Worm (Caenorhabditis elegans): ENCODE results near the gene ZK1320.9.

The ZK1320.9 gene

DNA sequence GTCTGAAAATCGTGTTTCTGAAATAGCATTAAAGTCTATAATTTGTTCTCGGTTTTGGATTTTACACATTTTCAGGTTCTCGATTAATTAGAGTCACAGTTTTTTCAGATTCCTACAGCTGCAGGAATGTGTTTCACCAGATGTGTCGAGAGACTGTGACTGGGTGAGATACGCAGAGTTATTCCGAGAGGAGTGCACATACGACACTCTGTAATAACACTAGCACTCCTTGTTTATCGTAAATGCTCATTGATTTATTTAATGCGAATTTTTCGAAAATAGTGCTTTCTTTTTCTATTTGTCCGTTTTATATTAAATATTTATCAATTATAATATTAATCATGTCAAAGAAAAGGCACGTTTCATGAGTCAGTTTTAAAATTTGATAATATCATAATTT lies 19.1 kb downstream of the ZK1320.9 start, which contains the start of gene ZK1320.11:
Gene ZK1320.11 (plus strand): TSS at position 243 of the 400 bp plus-strand sequence.
- no peak for TF ChIP-seq him-1 (tag; optimal IDR thresholded peaks at IDR 0.05)
- no peak for TF ChIP-seq W03F9.2 (tag; optimal IDR thresholded peaks at IDR 0.05)
- no peak for TF ChIP-seq dao-5 (tag; optimal IDR thresholded peaks at IDR 0.05)

DNA sequence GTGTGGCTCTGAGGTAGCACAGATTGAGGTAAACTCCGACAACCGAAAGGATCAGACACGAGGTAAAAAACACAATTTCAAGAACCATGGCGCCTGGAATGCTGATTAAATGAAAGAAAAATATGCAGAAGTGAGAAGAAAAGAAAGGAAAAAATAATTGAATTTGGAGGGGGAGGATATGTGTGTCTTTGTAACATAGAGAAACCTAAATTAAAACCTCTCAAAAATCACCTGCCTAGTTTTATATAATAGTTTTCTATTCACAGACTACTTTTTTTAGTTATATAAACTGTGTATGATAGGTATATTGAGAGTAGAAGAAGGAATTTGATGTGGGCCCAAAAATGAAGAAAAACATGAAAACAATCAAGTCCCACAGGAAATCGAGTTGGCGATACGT lies 20.9 kb downstream of the ZK1320.9 start, which contains the start of gene ZK1320.5:
Gene ZK1320.5 (minus strand): TSS at position 101 of the 400 bp plus-strand sequence.
- TF ChIP-seq W03F9.2 (tag; optimal IDR thresholded peaks at IDR 0.05) = no peak
- TF ChIP-seq him-1 (tag; optimal IDR thresholded peaks at IDR 0.05) = no peak
- TF ChIP-seq dao-5 (tag; optimal IDR thresholded peaks at IDR 0.05) = no peak

DNA sequence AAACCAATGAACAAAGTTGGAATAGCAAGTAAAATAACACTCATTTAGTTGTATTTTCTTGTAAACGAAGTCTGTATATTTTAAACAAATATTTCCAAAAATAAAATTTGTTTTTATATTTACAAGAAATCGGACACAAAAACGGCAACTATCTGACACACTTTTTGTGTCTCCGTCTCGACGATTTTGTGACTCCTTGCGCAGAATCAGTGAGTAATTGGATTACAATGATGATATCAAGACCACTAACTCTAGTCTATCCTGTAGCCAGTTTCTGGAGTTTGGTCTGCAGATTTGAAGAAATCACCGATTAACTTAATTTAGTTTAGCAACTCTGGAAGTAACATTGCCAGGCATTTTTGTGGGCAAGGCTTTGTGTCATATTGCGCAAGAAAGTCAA lies 23.7 kb downstream of the ZK1320.9 start, which contains the start of gene cyp-13A10:
Gene cyp-13A10 (minus strand): TSS at position 88 of the 400 bp plus-strand sequence.
- TF ChIP-seq W03F9.2 (tag; optimal IDR thresholded peaks at IDR 0.05) = no peak
- TF ChIP-seq dao-5 (tag; optimal IDR thresholded peaks at IDR 0.05) = no peak
- TF ChIP-seq him-1 (tag; optimal IDR thresholded peaks at IDR 0.05) = no peak

DNA sequence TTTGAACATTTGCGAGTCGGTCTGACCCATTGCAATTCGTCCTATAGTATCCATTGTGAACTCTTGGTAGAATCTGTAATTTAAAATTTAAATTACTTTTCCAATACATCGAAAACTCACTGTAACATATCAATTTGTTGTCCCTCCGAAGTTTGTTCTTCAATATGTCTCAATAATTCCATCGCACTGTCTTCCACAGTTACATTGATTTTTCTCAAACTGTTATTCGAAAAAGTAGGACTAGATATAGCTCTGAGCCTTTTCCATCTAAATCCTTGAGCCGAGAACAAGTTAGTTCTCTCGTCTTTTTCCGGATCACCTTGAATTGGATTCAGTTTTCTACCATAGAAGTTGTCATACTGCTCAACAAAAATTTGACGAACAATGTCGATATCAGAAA lies 24.4 kb downstream of the ZK1320.9 start:
- TF ChIP-seq him-1 (tag; optimal IDR thresholded peaks at IDR 0.05) (no peak), W03F9.2 (tag; optimal IDR thresholded peaks at IDR 0.05) (no peak), dao-5 (tag; optimal IDR thresholded peaks at IDR 0.05) (no peak)

DNA sequence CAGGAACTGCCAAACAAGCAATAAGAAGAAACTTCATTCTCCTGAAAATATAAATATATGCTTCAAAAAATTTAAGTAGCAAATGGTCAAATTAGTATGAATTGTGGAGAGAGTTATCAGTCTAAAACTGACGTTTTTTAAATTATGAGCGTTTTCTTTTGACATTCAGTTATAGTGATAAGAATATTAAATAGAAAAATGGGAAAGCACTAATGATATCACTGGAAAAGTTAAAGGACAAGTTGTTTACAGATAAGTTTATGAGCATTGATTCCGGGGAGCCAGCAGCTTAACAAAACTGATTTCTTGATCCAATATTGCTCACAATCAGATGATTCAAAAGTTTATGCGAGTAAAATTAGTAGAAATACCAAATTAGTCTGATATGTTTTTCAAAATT lies 26.1 kb downstream of the ZK1320.9 start, which contains the start of gene ZK1320.3:
Gene ZK1320.3 (minus strand): TSS at position 41 of the 400 bp plus-strand sequence.
- TF ChIP-seq dao-5 (tag; optimal IDR thresholded peaks at IDR 0.05) = no peak
- TF ChIP-seq him-1 (tag; optimal IDR thresholded peaks at IDR 0.05) = no peak
- TF ChIP-seq W03F9.2 (tag; optimal IDR thresholded peaks at IDR 0.05) = no peak

DNA sequence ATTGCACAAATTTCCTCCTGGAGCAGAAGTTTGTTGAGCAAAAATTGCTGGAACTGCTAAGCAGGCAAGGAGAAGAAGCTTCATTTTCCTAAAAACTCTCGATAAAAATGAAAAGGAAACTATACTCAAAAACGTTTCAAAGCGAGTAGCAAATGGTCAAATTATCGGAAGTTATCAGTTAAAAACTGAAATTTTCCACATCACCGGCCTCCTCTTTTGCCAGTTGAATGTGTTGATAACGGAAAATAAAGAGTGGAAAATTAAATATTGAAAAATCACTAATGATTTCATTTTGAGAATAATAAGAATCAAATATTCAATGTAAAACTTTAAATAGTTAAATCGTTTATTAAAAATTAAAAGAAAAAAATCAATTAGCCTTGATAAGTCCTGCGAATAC lies 27.6 kb downstream of the ZK1320.9 start, which contains the start of gene ZK1320.2:
Gene ZK1320.2 (minus strand): TSS at position 88 of the 400 bp plus-strand sequence.
- TF ChIP-seq W03F9.2 (tag; optimal IDR thresholded peaks at IDR 0.05) = no peak
- no peak for TF ChIP-seq him-1 (tag; optimal IDR thresholded peaks at IDR 0.05)
- TF ChIP-seq dao-5 (tag; optimal IDR thresholded peaks at IDR 0.05) = no peak

DNA sequence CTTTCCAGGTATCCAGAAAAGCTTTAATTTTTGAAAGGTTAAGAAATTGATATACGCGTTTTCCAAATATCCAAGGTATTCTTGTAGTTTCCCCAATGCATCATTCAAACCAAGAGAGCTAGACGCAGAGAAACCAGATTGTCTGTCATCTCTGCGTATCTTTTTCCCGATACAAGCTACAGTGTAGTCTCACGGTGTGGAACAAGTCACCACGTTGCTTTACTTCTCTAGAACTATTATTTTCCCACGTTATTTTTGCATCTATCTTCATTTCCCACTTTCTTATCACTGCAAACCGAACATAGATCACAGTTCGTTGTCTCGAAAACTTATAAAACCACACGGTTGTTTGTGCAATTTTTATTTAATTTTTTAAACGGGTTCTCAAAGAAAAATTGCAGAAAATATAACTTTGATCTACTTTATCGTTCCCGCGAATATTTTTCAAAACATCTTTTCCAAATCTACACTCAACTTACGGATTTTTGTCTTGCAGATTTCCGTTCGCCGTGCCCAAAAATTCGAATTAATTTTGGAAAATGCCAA lies 30.2 kb downstream of the ZK1320.9 start, which contains the start of gene gstk-1:
Gene gstk-1 (plus strand): TSS at position 496 of the 546 bp plus-strand sequence.
- TF ChIP-seq W03F9.2 (tag; optimal IDR thresholded peaks at IDR 0.05) (no peak), dao-5 (tag; optimal IDR thresholded peaks at IDR 0.05) (no peak), him-1 (tag; optimal IDR thresholded peaks at IDR 0.05) (no peak)

DNA sequence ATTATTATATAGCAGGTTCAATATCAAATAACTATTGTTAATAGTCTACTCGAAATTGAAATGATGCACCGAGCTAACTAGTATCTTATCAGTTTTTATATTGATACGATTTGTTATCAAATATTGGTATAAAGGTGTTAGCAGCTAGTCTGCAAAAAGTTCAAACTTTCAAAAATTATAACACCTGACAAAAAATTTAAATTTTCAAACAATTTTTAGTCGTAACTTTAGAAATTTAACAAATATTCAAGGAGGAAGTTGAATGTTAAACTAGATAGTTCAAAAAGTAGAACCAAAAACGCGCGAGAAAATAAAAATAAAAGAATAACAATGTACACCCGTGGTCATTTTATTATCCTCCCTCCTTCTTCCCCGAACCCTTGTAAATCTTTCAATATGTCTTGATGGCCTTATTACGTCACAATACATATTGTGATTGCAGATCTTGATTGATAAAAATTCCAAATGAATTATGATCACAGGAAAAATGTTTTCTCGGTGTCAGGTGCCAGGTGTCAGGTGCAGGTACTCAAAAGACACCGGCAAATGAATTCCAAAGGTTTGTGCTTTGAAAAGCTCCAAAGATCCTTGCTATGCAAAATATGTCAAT lies 30.9 kb downstream of the ZK1320.9 start, which contains the start of gene ZK1307.1:
Gene ZK1307.1 (minus strand): TSS at position 51 of the 610 bp plus-strand sequence.
- no peak for TF ChIP-seq W03F9.2 (tag; optimal IDR thresholded peaks at IDR 0.05)
- no peak for TF ChIP-seq him-1 (tag; optimal IDR thresholded peaks at IDR 0.05)
- TF ChIP-seq dao-5 (tag; optimal IDR thresholded peaks at IDR 0.05) = no peak

DNA sequence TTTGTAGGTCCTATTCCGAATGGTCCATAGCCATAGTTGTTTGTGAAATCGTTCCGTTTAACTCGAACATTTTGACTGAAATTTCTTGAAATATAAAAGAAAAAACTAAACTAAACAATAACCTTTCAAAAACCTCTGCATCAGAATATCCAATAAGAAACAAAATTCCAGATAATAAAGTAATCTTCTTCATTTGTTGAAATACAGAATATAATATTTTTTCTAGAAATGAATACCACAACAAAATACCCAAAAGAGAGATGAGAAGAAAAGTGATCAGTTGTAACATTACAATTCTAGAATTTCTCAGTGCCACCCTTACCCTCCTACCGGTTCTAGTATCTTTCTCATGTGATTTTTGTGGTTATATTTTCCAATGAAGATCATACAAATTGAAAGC lies 32.8 kb downstream of the ZK1320.9 start, which contains the start of gene ZK1307.2:
Gene ZK1307.2 (minus strand): TSS at position 274 of the 400 bp plus-strand sequence.
- no peak for TF ChIP-seq him-1 (tag; optimal IDR thresholded peaks at IDR 0.05)
- TF ChIP-seq W03F9.2 (tag; optimal IDR thresholded peaks at IDR 0.05) = no peak
- TF ChIP-seq dao-5 (tag; optimal IDR thresholded peaks at IDR 0.05) = no peak

DNA sequence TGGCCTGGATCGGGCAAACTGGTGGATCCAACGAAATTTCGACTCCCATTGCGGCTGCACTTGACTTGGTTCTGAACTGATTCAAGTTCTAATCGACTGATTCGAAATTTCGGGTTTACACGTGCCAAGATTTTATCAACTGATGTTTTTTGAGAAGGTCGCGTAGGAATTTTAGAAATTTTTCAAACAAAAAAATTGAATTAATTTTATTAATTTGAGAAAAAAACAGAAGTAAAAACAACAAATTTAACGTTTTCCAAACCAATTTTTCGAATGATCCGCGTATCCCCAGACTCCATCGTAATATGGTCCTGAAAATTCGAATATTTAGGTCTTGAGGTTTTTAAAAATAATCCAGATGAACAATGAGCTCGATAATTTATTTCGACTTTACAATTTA lies 33.6 kb downstream of the ZK1320.9 start, which contains the start of gene ZK1307.3:
Gene ZK1307.3 (minus strand): TSS at position 101 of the 400 bp plus-strand sequence.
- no peak for TF ChIP-seq dao-5 (tag; optimal IDR thresholded peaks at IDR 0.05)

DNA sequence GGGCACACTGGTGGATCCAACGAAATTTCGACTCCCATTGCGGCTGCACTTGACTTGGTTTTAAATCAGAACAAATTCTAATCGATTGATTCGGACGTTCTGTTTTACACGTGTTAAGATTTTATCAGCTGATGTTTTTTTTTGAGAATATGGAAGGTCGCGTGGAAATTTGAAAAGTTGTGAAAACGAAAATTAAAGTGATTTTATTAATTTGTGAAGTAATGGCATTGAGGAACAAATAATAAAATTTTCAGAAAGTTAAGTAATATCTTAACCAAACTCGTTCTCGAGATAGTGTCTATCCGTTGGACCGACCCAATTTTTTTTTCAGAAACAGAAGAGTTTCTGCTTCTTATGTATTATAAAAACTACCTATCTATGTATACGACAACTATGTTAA lies 34.8 kb downstream of the ZK1320.9 start, which contains the start of gene ZK1307.4:
Gene ZK1307.4 (minus strand): TSS at position 101 of the 400 bp plus-strand sequence.
- TF ChIP-seq him-1 (tag; optimal IDR thresholded peaks at IDR 0.05) (no peak), dao-5 (tag; optimal IDR thresholded peaks at IDR 0.05) (no peak), W03F9.2 (tag; optimal IDR thresholded peaks at IDR 0.05) (no peak)

DNA sequence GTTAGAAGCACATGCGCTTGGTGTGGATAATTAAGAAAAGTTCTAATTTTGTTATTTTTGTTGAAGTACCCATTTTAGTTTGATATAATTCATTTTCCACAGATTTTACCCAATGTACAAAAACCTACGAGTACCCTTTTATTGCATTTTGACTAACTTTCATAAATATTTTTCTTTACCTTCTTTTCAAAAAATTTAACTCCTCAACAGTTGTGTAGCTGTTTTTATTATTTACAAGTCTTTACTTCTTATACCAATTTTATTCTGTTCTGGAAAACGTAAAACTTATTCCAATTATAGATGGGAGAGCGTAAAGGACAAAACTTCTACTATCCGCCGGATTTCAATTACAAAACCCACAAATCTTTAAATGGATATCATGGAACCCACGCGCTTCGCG lies 37.3 kb downstream of the ZK1320.9 start, which contains the start of gene ZK1307.9:
Gene ZK1307.9 (plus strand): TSS at position 301 of the 400 bp plus-strand sequence.
- TF ChIP-seq W03F9.2 (tag; optimal IDR thresholded peaks at IDR 0.05) = no peak
- no peak for TF ChIP-seq him-1 (tag; optimal IDR thresholded peaks at IDR 0.05)
- TF ChIP-seq dao-5 (tag; optimal IDR thresholded peaks at IDR 0.05) = no peak

DNA sequence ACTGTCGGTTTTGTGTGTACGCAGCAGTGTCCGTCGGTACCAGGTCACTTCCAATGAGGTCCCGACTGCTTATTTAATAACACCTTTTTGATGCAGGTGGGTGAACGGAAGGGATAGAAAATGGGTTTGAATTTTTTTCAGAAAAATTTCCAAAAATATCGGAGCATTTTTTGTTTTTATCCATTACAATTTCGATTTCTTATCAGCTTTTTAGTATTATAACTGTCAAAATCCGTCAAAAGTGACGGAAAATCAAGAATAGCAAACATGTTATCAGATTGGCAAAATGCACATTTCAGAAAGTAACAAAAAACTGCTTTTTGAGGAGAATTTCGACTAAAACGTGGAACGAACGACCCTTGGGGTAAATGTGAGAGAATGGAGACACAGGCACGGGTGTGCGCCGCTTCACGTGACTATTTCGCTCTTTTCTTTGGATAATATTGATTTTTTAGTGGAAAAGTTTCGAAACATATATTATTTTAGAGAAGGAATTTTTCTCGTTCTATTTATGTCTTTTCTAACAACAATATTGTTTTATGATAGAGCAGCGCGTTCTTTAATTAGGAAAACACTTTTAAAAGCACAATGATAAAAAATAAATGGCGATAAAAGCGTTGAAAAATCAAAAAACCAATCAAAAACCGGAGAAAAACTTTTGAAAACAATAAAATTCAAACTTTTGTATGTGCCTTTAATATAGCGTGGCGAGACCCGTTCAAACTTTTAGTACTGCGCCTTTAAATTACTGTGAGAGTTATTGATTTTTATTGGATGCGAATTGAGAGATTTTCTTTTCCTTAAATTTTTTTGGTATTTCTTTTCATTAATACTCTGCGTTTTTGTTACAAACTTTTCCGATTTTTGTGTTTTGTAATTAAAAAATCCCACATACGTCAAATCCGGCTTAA lies 39.3 kb downstream of the ZK1320.9 start, which contains the start of gene sqv-8:
Gene sqv-8 (plus strand): TSS at position 51 of the 911 bp plus-strand sequence.
- no peak for TF ChIP-seq W03F9.2 (tag; optimal IDR thresholded peaks at IDR 0.05)
- no peak for TF ChIP-seq dao-5 (tag; optimal IDR thresholded peaks at IDR 0.05)
- TF ChIP-seq him-1 (tag; optimal IDR thresholded peaks at IDR 0.05) = no peak
